Worm (Caenorhabditis elegans) whole organism, mixed stage, embryonic: ENCODE measurements around the gene ipla-6.
"Not testable (repeated sequence)": the region's sequence is repeated elsewhere in the genome, so short reads cannot be mapped to it uniquely, and the experiment has no call there.

Source experiments
- M03D4.4 ChIP-seq: sonication (generic microtip); optimal IDR thresholded peaks from 2 replicates; lab custom pipeline; 2017; ENCODE audit warnings: mild to moderate bottlenecking, missing genetic modification characterization, missing compliant biosample characterization
- bed-3 ChIP-seq: fragments of 200-800 bp; sonication (Bioruptor generic); optimal IDR thresholded peaks from 3 replicates; lab custom pipeline; 2018; ENCODE audit warnings: mild to moderate bottlenecking, missing genetic modification characterization, moderate library complexity, missing compliant biosample characterization
- blmp-1 ChIP-seq: fragments of 150-350 bp; optimal IDR thresholded peaks from 2 replicates; lab custom pipeline; 2014; ENCODE audit warnings: missing biosample characterization, missing genetic modification characterization
- ceh-39 ChIP-seq: fragments of 150-350 bp; optimal IDR thresholded peaks from 2 replicates; lab custom pipeline; 2014; ENCODE audit warnings: missing biosample characterization, missing genetic modification characterization
- ceh-43 ChIP-seq: fragments of 200-800 bp; sonication (Bioruptor generic); optimal IDR thresholded peaks from 2 replicates; lab custom pipeline; 2018; ENCODE audit warnings: mild to moderate bottlenecking, missing genetic modification characterization, moderate library complexity, missing compliant biosample characterization
- ceh-83 ChIP-seq: fragments of 200-800 bp; sonication (Bioruptor generic); optimal IDR thresholded peaks from 2 replicates; lab custom pipeline; 2018; ENCODE audit warnings: mild to moderate bottlenecking, missing genetic modification characterization, missing compliant biosample characterization
- ces-1 ChIP-seq: fragments of 150-350 bp; optimal IDR thresholded peaks from 2 replicates; lab custom pipeline; 2014; ENCODE audit warnings: missing biosample characterization, missing genetic modification reagents, missing genetic modification characterization
- cnd-1 ChIP-seq: fragments of 200-800 bp; sonication (Bioruptor generic); optimal IDR thresholded peaks from 2 replicates; lab custom pipeline; 2018; ENCODE audit warnings: mild to moderate bottlenecking, missing genetic modification characterization, missing compliant biosample characterization
- drap-1 ChIP-seq: fragments of 200-800 bp; sonication (Bioruptor generic); optimal IDR thresholded peaks from 3 replicates; lab custom pipeline; 2018; ENCODE audit warnings: mild to moderate bottlenecking, missing genetic modification characterization, missing compliant biosample characterization
- elt-1 ChIP-seq: sonication (generic microtip); optimal IDR thresholded peaks from 2 replicates; lab custom pipeline; 2017; ENCODE audit warnings: missing genetic modification characterization, mild to moderate bottlenecking, missing compliant biosample characterization, antibody characterized with exemption, moderate library complexity, borderline replicate concordance; ENCODE audit not compliant: insufficient read depth
- elt-3 ChIP-seq: fragments of 150-350 bp; optimal IDR thresholded peaks from 2 replicates; lab custom pipeline; 2014; ENCODE audit warnings: missing biosample characterization, missing genetic modification characterization
- flh-1 ChIP-seq: fragments of 200-800 bp; sonication (Bioruptor generic); optimal IDR thresholded peaks from 2 replicates; lab custom pipeline; 2018; ENCODE audit warnings: mild to moderate bottlenecking, missing genetic modification characterization, moderate library complexity, missing compliant biosample characterization
- ham-2 ChIP-seq: fragments of 200-800 bp; sonication (Bioruptor generic); optimal IDR thresholded peaks from 2 replicates; lab custom pipeline; 2018; ENCODE audit warnings: mild to moderate bottlenecking, missing genetic modification characterization, missing compliant biosample characterization
- hlh-1 ChIP-seq: fragments of 150-350 bp; optimal IDR thresholded peaks from 2 replicates; lab custom pipeline; 2014; ENCODE audit warnings: missing biosample characterization, missing genetic modification reagents, missing genetic modification characterization
- lin-13 ChIP-seq: fragments of 150-350 bp; optimal IDR thresholded peaks from 2 replicates; lab custom pipeline; 2014; ENCODE audit warnings: missing biosample characterization, missing genetic modification characterization
- lsy-2 ChIP-seq: fragments of 150-350 bp; optimal IDR thresholded peaks from 2 replicates; lab custom pipeline; 2014; ENCODE audit warnings: missing biosample characterization, missing genetic modification characterization
- mab-5 ChIP-seq: fragments of 150-350 bp; optimal IDR thresholded peaks from 2 replicates; lab custom pipeline; 2014; ENCODE audit warnings: missing biosample characterization, missing genetic modification characterization
- mep-1 ChIP-seq: fragments of 150-350 bp; optimal IDR thresholded peaks from 2 replicates; lab custom pipeline; 2017; ENCODE audit warnings: missing biosample characterization, missing genetic modification reagents, missing genetic modification characterization, inconsistent platforms
- mls-2 ChIP-seq: sonication (generic microtip); optimal IDR thresholded peaks from 2 replicates; lab custom pipeline; 2016; ENCODE audit warnings: mild to moderate bottlenecking, missing genetic modification characterization, moderate library complexity, missing compliant biosample characterization
- nhr-12 ChIP-seq: fragments of 150-350 bp; optimal IDR thresholded peaks from 2 replicates; lab custom pipeline; 2014; ENCODE audit warnings: missing biosample characterization, missing genetic modification characterization
- nhr-2 ChIP-seq: fragments of 150-350 bp; optimal IDR thresholded peaks from 2 replicates; lab custom pipeline; 2014; ENCODE audit warnings: missing biosample characterization, missing genetic modification characterization
- nhr-237 ChIP-seq: fragments of 150-350 bp; optimal IDR thresholded peaks from 2 replicates; lab custom pipeline; 2014; ENCODE audit warnings: missing biosample characterization, missing genetic modification characterization
- nhr-28 ChIP-seq: fragments of 150-350 bp; optimal IDR thresholded peaks from 2 replicates; lab custom pipeline; 2014; ENCODE audit warnings: missing biosample characterization, missing genetic modification characterization
- nhr-76 ChIP-seq: sonication (generic microtip); optimal IDR thresholded peaks from 2 replicates; lab custom pipeline; 2017; ENCODE audit warnings: missing biosample characterization, missing genetic modification characterization
- pha-4 ChIP-seq: fragments of 150-350 bp; optimal IDR thresholded peaks from 2 replicates; lab custom pipeline; 2018; ENCODE audit warnings: missing biosample characterization, missing genetic modification reagents, missing genetic modification characterization
- sem-2 ChIP-seq: fragments of 200-800 bp; sonication (Bioruptor generic); optimal IDR thresholded peaks from 2 replicates; lab custom pipeline; 2018; ENCODE audit warnings: mild to moderate bottlenecking, missing genetic modification characterization, missing compliant biosample characterization
- sptf-1 ChIP-seq: sonication (generic microtip); optimal IDR thresholded peaks from 2 replicates; lab custom pipeline; 2017; ENCODE audit warnings: mild to moderate bottlenecking, missing genetic modification characterization, moderate library complexity, missing compliant biosample characterization
- tbx-8 ChIP-seq: fragments of 200-800 bp; sonication (Bioruptor generic); optimal IDR thresholded peaks from 2 replicates; lab custom pipeline; 2018; ENCODE audit warnings: mild to moderate bottlenecking, missing genetic modification characterization, moderate library complexity, missing compliant biosample characterization
- unc-120 ChIP-seq: sonication (generic microtip); optimal IDR thresholded peaks from 2 replicates; lab custom pipeline; 2017; ENCODE audit warnings: missing genetic modification characterization, missing compliant biosample characterization; ENCODE audit not compliant: poor library complexity, severe bottlenecking
- unc-39 ChIP-seq: fragments of 150-350 bp; optimal IDR thresholded peaks from 2 replicates; lab custom pipeline; 2014; ENCODE audit warnings: missing biosample characterization, missing genetic modification characterization
- unc-62 ChIP-seq: fragments of 150-350 bp; optimal IDR thresholded peaks from 2 replicates; lab custom pipeline; 2014; ENCODE audit warnings: missing biosample characterization, missing genetic modification reagents, missing genetic modification characterization
- zip-8 ChIP-seq: fragments of 150-350 bp; optimal IDR thresholded peaks from 2 replicates; lab custom pipeline; 2014; ENCODE audit warnings: missing biosample characterization, missing genetic modification characterization
- ztf-11 ChIP-seq: fragments of 150-350 bp; optimal IDR thresholded peaks from 2 replicates; lab custom pipeline; 2014; ENCODE audit warnings: missing biosample characterization, missing genetic modification characterization

ipla-6 gene

ce11 chrIV:6301764-6302163 is 35.7 kb upstream of the ipla-6 start, which contains the start of gene srv-26:
TSS of gene srv-26 (minus strand) at chrIV:6301864.
- no peak for TF ChIP-seq zip-8 (tag; lab: Kevin White, UChicago)
- TF ChIP-seq blmp-1 (tag; lab: Kevin White, UChicago) = no peak
- TF ChIP-seq bed-3 (GFP tag; lab: Kevin White, UChicago) = no peak
- no peak for TF ChIP-seq ceh-83 (GFP tag; lab: Kevin White, UChicago)
- no peak for TF ChIP-seq ces-1
- no peak for TF ChIP-seq mab-5 (tag; lab: Kevin White, UChicago)
- TF ChIP-seq sptf-1 (tag; lab: Kevin White, UChicago) = no peak
- no peak for TF ChIP-seq lin-13 (tag; lab: Kevin White, UChicago)

- TF ChIP-seq unc-39 (tag; lab: Kevin White, UChicago) (no peak), pha-4 (no peak), ceh-43 (GFP tag; lab: Kevin White, UChicago) (no peak), nhr-28 (no peak), ceh-83 (GFP tag; lab: Kevin White, UChicago) (no peak), drap-1 (GFP tag; lab: Kevin White, UChicago) (no peak), sptf-1 (tag; lab: Kevin White, UChicago) (no peak), zip-8 (tag; lab: Kevin White, UChicago) (no peak), nhr-76 (tag; lab: Kevin White, UChicago) (no peak), elt-1 (no peak), lin-13 (tag; lab: Kevin White, UChicago) (no peak), ceh-39 (tag; lab: Kevin White, UChicago) (no peak), mep-1 (no peak), unc-120 (tag; lab: Kevin White, UChicago) (no peak)
Observed at ce11 chrIV:6303642-6304041, 33.8 kb upstream of the ipla-6 start, which contains the start of gene srv-25. TSS of gene srv-25 (minus strand) at chrIV:6303742.

ce11 chrIV:6307439-6307838 is 30.0 kb upstream of the ipla-6 start, which contains the start of gene csp-2:
TSS of gene csp-2 (plus strand) at chrIV:6307739.
- TF ChIP-seq unc-39 (tag; lab: Kevin White, UChicago) = no peak

ce11 chrIV:6317357-6317756 is 20.1 kb upstream of the ipla-6 start, which contains the start of gene Y73B6BL.12:
TSS of gene Y73B6BL.12 (minus strand) at chrIV:6317457.
- TF ChIP-seq lin-13, unc-120, unc-39 (tag; lab: Kevin White, UChicago): not testable (repeated sequence)

ce11 chrIV:6321667-6322066 is 15.8 kb upstream of the ipla-6 start, which contains the start of gene Y73B6BL.29:
TSS of gene Y73B6BL.29 (plus strand) at chrIV:6321929.
- TF ChIP-seq pha-4 = peak; percentile 54
- peak; percentile 67 for TF ChIP-seq mep-1
- TF ChIP-seq drap-1 (GFP tag; lab: Kevin White, UChicago) = peak; percentile 12
- no peak for TF ChIP-seq nhr-76 (tag; lab: Kevin White, UChicago)
- TF ChIP-seq nhr-237 (tag; lab: Kevin White, UChicago) = peak; percentile 50
- TF ChIP-seq flh-1 (GFP tag; lab: Kevin White, UChicago) = no peak
- no peak for TF ChIP-seq nhr-12 (tag; lab: Kevin White, UChicago)
- TF ChIP-seq ceh-43 (GFP tag; lab: Kevin White, UChicago) = peak; percentile 52
- no peak for TF ChIP-seq mls-2
- peak; percentile 68 for TF ChIP-seq sptf-1 (tag; lab: Kevin White, UChicago)
- peak; percentile 56 for TF ChIP-seq nhr-2
- no peak for TF ChIP-seq M03D4.4 (tag; lab: Kevin White, UChicago)
- TF ChIP-seq ces-1 = peak; percentile 98
- peak; percentile 93 for TF ChIP-seq zip-8 (tag; lab: Kevin White, UChicago)
- TF ChIP-seq ztf-11 (tag; lab: Kevin White, UChicago) = no peak
- TF ChIP-seq lsy-2 = peak; percentile 77
- no peak for TF ChIP-seq cnd-1
- no peak for TF ChIP-seq lin-13 (tag; lab: Kevin White, UChicago)
- peak; percentile 59 for TF ChIP-seq ceh-39 (tag; lab: Kevin White, UChicago)

- TF ChIP-seq cnd-1 (peak; percentile 65), ham-2 (GFP tag; lab: Kevin White, UChicago) (peak; percentile 64), unc-39 (tag; lab: Kevin White, UChicago) (no peak), mab-5 (tag; lab: Kevin White, UChicago) (no peak), ztf-11 (tag; lab: Kevin White, UChicago) (no peak), flh-1 (GFP tag; lab: Kevin White, UChicago) (no peak), unc-120 (tag; lab: Kevin White, UChicago) (peak; percentile 68), mep-1 (peak; percentile 84), tbx-8 (no peak), ceh-39 (tag; lab: Kevin White, UChicago) (peak; percentile 80), lsy-2 (peak; percentile 97), pha-4 (peak; percentile 98), ceh-83 (GFP tag; lab: Kevin White, UChicago) (no peak), nhr-28 (no peak), blmp-1 (tag; lab: Kevin White, UChicago) (no peak), elt-3 (tag; lab: Kevin White, UChicago) (no peak), ceh-43 (GFP tag; lab: Kevin White, UChicago) (no peak), sem-2 (GFP tag; lab: Kevin White, UChicago) (no peak), nhr-2 (peak; percentile 46), sptf-1 (tag; lab: Kevin White, UChicago) (peak; percentile 86), M03D4.4 (tag; lab: Kevin White, UChicago) (peak; percentile 76), hlh-1 (tag; lab: Kevin White, UChicago) (peak; percentile 78), drap-1 (GFP tag; lab: Kevin White, UChicago) (peak; percentile 72), mls-2 (peak; percentile 72), elt-1 (no peak), unc-62 (GFP tag; lab: Kevin White, UChicago) (peak; percentile 69), ces-1 (peak; percentile 76)
Observed at ce11 chrIV:6323654-6324224, 13.7 kb upstream of the ipla-6 start, which contains the start of gene sqd-1. TSS of gene sqd-1 (plus strand) at chrIV:6324174.
